Worm (Caenorhabditis elegans) whole organism, early embryonic: ENCODE results near the gene str-113.

ENCODE experiments used
- B0310.2 ChIP-seq: sonication (generic microtip); optimal IDR thresholded peaks from 2 replicates; lab custom pipeline; 2016; ENCODE audit warnings: mild to moderate bottlenecking, missing genetic modification characterization, missing compliant biosample characterization
- F13C5.2 ChIP-seq: sonication (generic microtip); optimal IDR thresholded peaks from 2 replicates; lab custom pipeline; 2017; ENCODE audit warnings: mild to moderate bottlenecking, missing genetic modification characterization, inconsistent platforms, missing compliant biosample characterization
- aly-1 ChIP-seq: sonication (generic microtip); optimal IDR thresholded peaks from 2 replicates; lab custom pipeline; 2016; ENCODE audit warnings: missing genetic modification characterization, missing compliant biosample characterization
- ama-1 ChIP-seq: fragments of 150-350 bp; optimal IDR thresholded peaks from 2 replicates; lab custom pipeline; 2014
- ceh-13 ChIP-seq: fragments of 200-800 bp; sonication (Bioruptor generic); optimal IDR thresholded peaks from 2 replicates; lab custom pipeline; 2018; ENCODE audit warnings: mild to moderate bottlenecking, missing genetic modification characterization, missing compliant biosample characterization
- ceh-36 ChIP-seq: sonication (generic microtip); optimal IDR thresholded peaks from 2 replicates; lab custom pipeline; 2016; ENCODE audit warnings: missing genetic modification characterization, inconsistent platforms, missing compliant biosample characterization
- ets-7 ChIP-seq: sonication (generic microtip); optimal IDR thresholded peaks from 2 replicates; lab custom pipeline; 2016; ENCODE audit warnings: missing genotype, missing genetic modification characterization, missing compliant biosample characterization
- flt-1 ChIP-seq: fragments of 200-800 bp; sonication (Bioruptor generic); IDR thresholded peaks from 2 replicates; pipeline ENCODE4 v1.3.6; 2022; ENCODE audit warnings: missing genetic modification characterization, missing compliant biosample characterization
- hmbx-1 ChIP-seq: sonication (generic microtip); optimal IDR thresholded peaks from 2 replicates; lab custom pipeline; 2016; ENCODE audit warnings: mild to moderate bottlenecking, missing genetic modification characterization, missing compliant biosample characterization
- hmg-4 ChIP-seq: fragments of 200-800 bp; sonication (Bioruptor generic); optimal IDR thresholded peaks from 2 replicates; lab custom pipeline; 2018; ENCODE audit warnings: mild to moderate bottlenecking, missing genetic modification characterization, missing compliant biosample characterization
- hnd-1 ChIP-seq: sonication (generic microtip); optimal IDR thresholded peaks from 2 replicates; lab custom pipeline; 2016; ENCODE audit warnings: missing genetic modification characterization, missing compliant biosample characterization
- pes-1 ChIP-seq: fragments of 200-800 bp; sonication (Bioruptor generic); IDR thresholded peaks from 2 replicates; pipeline ENCODE4 v1.3.6; 2022; ENCODE audit warnings: missing genetic modification reagents, missing genetic modification characterization, missing compliant biosample characterization
- scrt-1 ChIP-seq: fragments of 200-800 bp; sonication (Bioruptor generic); IDR thresholded peaks from 2 replicates; pipeline ENCODE4 v1.3.6; 2022; ENCODE audit warnings: missing genetic modification characterization, missing compliant biosample characterization
- sea-1 ChIP-seq: fragments of 200-800 bp; sonication (Bioruptor generic); conservative IDR thresholded peaks from 2 replicates; pipeline ENCODE4 v1.3.6; 2022; ENCODE audit warnings: missing genetic modification characterization, missing compliant biosample characterization
- tbx-11 ChIP-seq: fragments of 200-800 bp; sonication (Bioruptor generic); IDR thresholded peaks from 2 replicates; pipeline ENCODE4 v1.3.6; 2022; ENCODE audit warnings: missing genetic modification characterization, missing compliant biosample characterization
- tbx-37 ChIP-seq: fragments of 200-800 bp; sonication (Bioruptor generic); conservative IDR thresholded peaks from 2 replicates; pipeline ENCODE4 v1.3.6; 2022; ENCODE audit warnings: missing genetic modification reagents, missing genetic modification characterization, missing compliant biosample characterization
- tra-4 ChIP-seq: sonication (generic microtip); optimal IDR thresholded peaks from 2 replicates; lab custom pipeline; 2017; ENCODE audit warnings: missing genetic modification characterization, missing compliant biosample characterization

str-113 gene

ce11 chrV:3706167-3706566 lies 39.4 kb upstream of the str-113 start:
- no peak for TF ChIP-seq pes-1 (GFP tag; lab: Robert Waterston, UW)
- TF ChIP-seq ceh-13 (GFP tag; lab: Kevin White, UChicago), result no peak
- no peak for TF ChIP-seq aly-1 (tag; lab: Kevin White, UChicago)
- TF ChIP-seq tbx-11 (GFP tag; lab: Robert Waterston, UW), result no peak
- TF ChIP-seq B0310.2, result no peak
- no peak for TF ChIP-seq scrt-1 (GFP tag; lab: Robert Waterston, UW)
- no peak for TF ChIP-seq flt-1 (GFP tag; lab: Robert Waterston, UW)
- TF ChIP-seq tra-4 (tag; lab: Kevin White, UChicago), result no peak
- TF ChIP-seq ama-1, result no peak
- TF ChIP-seq F13C5.2 (tag; lab: Kevin White, UChicago), result no peak
- TF ChIP-seq hnd-1 (tag; lab: Kevin White, UChicago), result no peak
- no peak for TF ChIP-seq hmg-4 (GFP tag; lab: Kevin White, UChicago)
- TF ChIP-seq hmbx-1, result no peak
- no peak for TF ChIP-seq tbx-37

ce11 chrV:3704688-3705087 lies 37.9 kb upstream of the str-113 start, which contains the start of gene lin-40:
TSS of gene lin-40 (plus strand) at chrV:3704988.
- no peak for TF ChIP-seq tbx-37
- no peak for TF ChIP-seq ama-1
- no peak for TF ChIP-seq ets-7

- TF ChIP-seq F13C5.2 (tag; lab: Kevin White, UChicago), result no peak
- TF ChIP-seq hmbx-1, result no peak
- TF ChIP-seq ets-7, result no peak
- TF ChIP-seq scrt-1 (GFP tag; lab: Robert Waterston, UW), result no peak
- no peak for TF ChIP-seq tbx-37
- no peak for TF ChIP-seq ceh-36 (tag; lab: Kevin White, UChicago)
- no peak for TF ChIP-seq B0310.2
- TF ChIP-seq hnd-1 (tag; lab: Kevin White, UChicago), result no peak
- no peak for TF ChIP-seq hmg-4 (GFP tag; lab: Kevin White, UChicago)
- no peak for TF ChIP-seq pes-1 (GFP tag; lab: Robert Waterston, UW)
- TF ChIP-seq tra-4 (tag; lab: Kevin White, UChicago), result no peak
- TF ChIP-seq aly-1 (tag; lab: Kevin White, UChicago), result no peak
- TF ChIP-seq ama-1, result no peak
- no peak for TF ChIP-seq flt-1 (GFP tag; lab: Robert Waterston, UW)
- TF ChIP-seq tbx-11 (GFP tag; lab: Robert Waterston, UW), result no peak
- no peak for TF ChIP-seq sea-1 (GFP tag; lab: Robert Waterston, UW)
- TF ChIP-seq ceh-13 (GFP tag; lab: Kevin White, UChicago), result no peak
These were observed 37.1 kb upstream of the str-113 start for ce11 chrV:3703888-3704287.

ce11 chrV:3702998-3703397 lies 36.2 kb upstream of the str-113 start:
- TF ChIP-seq B0310.2, result no peak
- TF ChIP-seq ceh-36 (tag; lab: Kevin White, UChicago), result no peak
- no peak for TF ChIP-seq ceh-13 (GFP tag; lab: Kevin White, UChicago)
- no peak for TF ChIP-seq sea-1 (GFP tag; lab: Robert Waterston, UW)
- no peak for TF ChIP-seq scrt-1 (GFP tag; lab: Robert Waterston, UW)
- no peak for TF ChIP-seq hmg-4 (GFP tag; lab: Kevin White, UChicago)
- no peak for TF ChIP-seq ama-1
- TF ChIP-seq ets-7, result no peak
- TF ChIP-seq tbx-37, result no peak
- no peak for TF ChIP-seq pes-1 (GFP tag; lab: Robert Waterston, UW)
- TF ChIP-seq hnd-1 (tag; lab: Kevin White, UChicago), result no peak
- TF ChIP-seq flt-1 (GFP tag; lab: Robert Waterston, UW), result no peak
- no peak for TF ChIP-seq F13C5.2 (tag; lab: Kevin White, UChicago)
- TF ChIP-seq hmbx-1, result no peak
- TF ChIP-seq tra-4 (tag; lab: Kevin White, UChicago), result no peak
- TF ChIP-seq aly-1 (tag; lab: Kevin White, UChicago), result no peak
- no peak for TF ChIP-seq tbx-11 (GFP tag; lab: Robert Waterston, UW)

ce11 chrV:3698497-3698896 lies 31.7 kb upstream of the str-113 start:
- TF ChIP-seq flt-1 (GFP tag; lab: Robert Waterston, UW) (no peak), hmbx-1 (no peak), tbx-37 (no peak), ama-1 (no peak), scrt-1 (GFP tag; lab: Robert Waterston, UW) (no peak), F13C5.2 (tag; lab: Kevin White, UChicago) (no peak), ceh-13 (GFP tag; lab: Kevin White, UChicago) (no peak), sea-1 (GFP tag; lab: Robert Waterston, UW) (no peak), B0310.2 (no peak), hmg-4 (GFP tag; lab: Kevin White, UChicago) (no peak), pes-1 (GFP tag; lab: Robert Waterston, UW) (no peak), aly-1 (tag; lab: Kevin White, UChicago) (no peak), ceh-36 (tag; lab: Kevin White, UChicago) (no peak)

ce11 chrV:3697071-3697470 lies 30.3 kb upstream of the str-113 start:
- TF ChIP-seq ets-7, result no peak

ce11 chrV:3695254-3695653 lies 28.5 kb upstream of the str-113 start:
- TF ChIP-seq pes-1 (GFP tag; lab: Robert Waterston, UW), result no peak
- TF ChIP-seq hmbx-1, result no peak
- TF ChIP-seq sea-1 (GFP tag; lab: Robert Waterston, UW), result no peak
- no peak for TF ChIP-seq hnd-1 (tag; lab: Kevin White, UChicago)
- TF ChIP-seq tbx-11 (GFP tag; lab: Robert Waterston, UW), result no peak
- TF ChIP-seq scrt-1 (GFP tag; lab: Robert Waterston, UW), result no peak

ce11 chrV:3693657-3694056 lies 26.9 kb upstream of the str-113 start:
- TF ChIP-seq hmbx-1, result no peak
- TF ChIP-seq ama-1, result no peak
- TF ChIP-seq flt-1 (GFP tag; lab: Robert Waterston, UW), result no peak
- no peak for TF ChIP-seq tbx-37
- no peak for TF ChIP-seq ets-7
- no peak for TF ChIP-seq ceh-36 (tag; lab: Kevin White, UChicago)
- TF ChIP-seq tra-4 (tag; lab: Kevin White, UChicago), result no peak
- TF ChIP-seq ceh-13 (GFP tag; lab: Kevin White, UChicago), result no peak
- no peak for TF ChIP-seq sea-1 (GFP tag; lab: Robert Waterston, UW)
- no peak for TF ChIP-seq F13C5.2 (tag; lab: Kevin White, UChicago)
